Worm (Caenorhabditis elegans) whole organism, midembryonic: ENCODE data around the gene M153.5.

Experiments
- T22C8.4 ChIP-seq: fragments of 200-800 bp; sonication (Bioruptor generic); IDR thresholded peaks from 2 replicates; pipeline ENCODE4 v1.3.6; 2022; ENCODE audit warnings: missing genetic modification characterization, missing compliant biosample characterization
- cog-1 ChIP-seq: sonication (generic microtip); optimal IDR thresholded peaks from 2 replicates; lab custom pipeline; 2016; ENCODE audit warnings: missing genetic modification characterization, missing compliant biosample characterization
- klf-2 ChIP-seq: fragments of 200-800 bp; sonication (Bioruptor generic); conservative IDR thresholded peaks from 2 replicates; pipeline ENCODE4 v1.3.6; 2022; ENCODE audit warnings: missing genetic modification reagents, missing genetic modification characterization, missing compliant biosample characterization
- ref-1 ChIP-seq: fragments of 200-800 bp; sonication (Bioruptor generic); conservative IDR thresholded peaks from 2 replicates; pipeline ENCODE4 v1.3.6; 2022; ENCODE audit warnings: missing genetic modification reagents, missing genetic modification characterization, missing compliant biosample characterization
- ztf-29 ChIP-seq: fragments of 200-800 bp; sonication (Bioruptor generic); IDR thresholded peaks from 2 replicates; pipeline ENCODE4 v1.3.6; 2022; ENCODE audit warnings: missing genetic modification reagents, missing genetic modification characterization, missing compliant biosample characterization

DNA sequence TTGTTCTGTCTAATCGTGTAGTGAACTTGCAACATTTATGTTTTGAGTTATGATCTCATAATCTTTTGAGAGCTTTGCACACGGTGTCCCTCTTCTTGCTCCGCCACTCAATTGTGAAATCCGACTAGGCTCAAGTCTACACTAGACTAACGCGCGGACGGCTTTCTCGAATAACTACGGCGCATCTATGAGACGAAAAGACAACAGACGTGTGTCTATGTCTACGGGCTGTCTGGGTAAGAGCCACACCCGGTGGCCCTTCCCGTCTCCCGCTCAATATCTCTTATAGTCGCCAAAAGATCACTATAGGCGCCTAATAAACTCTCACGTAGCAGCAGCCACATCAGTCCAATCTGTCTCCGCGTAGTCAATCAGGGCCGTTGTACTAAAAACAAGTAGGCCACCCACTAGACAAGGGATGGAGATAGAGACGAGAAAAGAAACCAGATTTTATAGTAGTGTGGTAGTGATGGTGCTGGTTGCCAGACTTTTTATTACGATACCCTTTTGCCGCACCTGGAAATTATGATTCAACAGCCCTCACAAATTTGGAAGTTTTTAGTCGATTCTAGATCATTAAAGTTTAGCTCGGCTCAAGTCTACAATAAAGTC is 32.0 kb downstream of the M153.5 start:
- no peak for TF ChIP-seq ztf-29 (GFP tag; lab: Robert Waterston, UW)
- no peak for TF ChIP-seq ref-1 (GFP tag; lab: Robert Waterston, UW)
- no peak for TF ChIP-seq T22C8.4
- TF ChIP-seq cog-1 (tag; lab: Kevin White, UChicago), result no peak
- no peak for TF ChIP-seq klf-2 (GFP tag; lab: Robert Waterston, UW)
